Fruit fly (Drosophila melanogaster): Measurements from ENCODE around the gene bru3.

The bru3 gene

DNA sequence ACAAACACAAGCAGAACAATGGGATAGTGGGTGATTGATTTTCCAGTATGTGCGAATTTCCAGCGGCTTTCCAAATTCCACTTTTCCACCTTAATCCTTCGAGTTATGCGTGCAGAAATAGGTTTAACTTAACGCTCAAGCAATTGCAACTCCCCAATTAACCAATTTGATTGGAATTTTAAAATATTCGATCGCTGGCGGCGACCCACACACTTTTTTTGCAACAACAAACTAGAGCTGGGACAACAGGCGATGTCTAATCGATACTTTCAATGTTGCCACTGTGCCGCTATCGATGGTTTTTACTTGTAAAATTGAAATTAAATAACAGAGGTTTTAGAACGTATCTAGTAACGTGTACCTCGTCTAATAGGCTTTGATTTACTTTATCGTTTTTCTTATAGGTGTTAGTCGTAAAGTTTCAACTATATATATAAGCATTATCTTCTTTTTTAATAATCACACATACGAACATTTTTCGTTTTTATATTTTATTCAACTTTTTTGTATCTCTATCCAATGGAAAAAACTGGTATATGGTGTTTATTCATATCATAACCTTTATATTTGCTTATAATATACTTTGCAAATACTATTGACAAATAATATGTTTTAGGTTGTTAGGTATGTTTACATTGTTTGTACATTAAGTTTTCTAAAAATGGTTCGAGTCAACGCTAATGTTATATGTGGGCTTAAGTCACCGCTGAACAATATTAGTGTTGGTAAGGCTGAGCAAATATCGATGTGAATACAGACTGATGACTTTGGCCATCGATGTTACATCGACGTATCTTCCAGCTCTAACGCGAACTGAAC, 316.9 kb downstream of the bru3 start, which contains the start of the genes Abp1 and Tgi (continued):
- TF ChIP-seq BEAF-32 (GFP tag; optimal IDR thresholded peaks at IDR 0.05) (peak; percentile 91), Kr (GFP tag; optimal IDR thresholded peaks at IDR 0.05) (no peak), Doc2 (GFP tag; IDR thresholded peaks at IDR 0.05) (no peak), CG13424 (tag; optimal IDR thresholded peaks at IDR 0.05) (peak; percentile 0), NC2α (GFP tag; optimal IDR thresholded peaks at IDR 0.05) (no peak), Stat92E (GFP tag; optimal IDR thresholded peaks at IDR 0.05) (no peak), CG18011 (GFP tag; optimal IDR thresholded peaks at IDR 0.05) (no peak), CG17802 (tag; optimal IDR thresholded peaks at IDR 0.05) (no peak), Trl (optimal IDR thresholded peaks at IDR 0.05) (no peak), Trl (GFP tag; optimal IDR thresholded peaks at IDR 0.05) (no peak), CG1647 (GFP tag; optimal IDR thresholded peaks at IDR 0.05) (peak; percentile 43), en (GFP tag; optimal IDR thresholded peaks at IDR 0.05) (no peak), Side (GFP tag; optimal IDR thresholded peaks at IDR 0.05) (no peak), Dll (GFP tag; IDR thresholded peaks at IDR 0.05; ENCODE audit: partially characterized antibody) (peak; percentile 80), Xbp1 (GFP tag; optimal IDR thresholded peaks at IDR 0.05) (peak; percentile 10), z (GFP tag; IDR thresholded peaks at IDR 0.05) (0 out of 3 replicates have a peak, but pooled peaks have one; percentile 49), CG15514 (GFP tag; optimal IDR thresholded peaks at IDR 0.05) (peak; percentile 87), ERR (GFP tag; optimal IDR thresholded peaks at IDR 0.05) (peak; percentile 2), CG31388 (GFP tag; optimal IDR thresholded peaks at IDR 0.05) (no peak), croc (GFP tag; conservative IDR thresholded peaks at IDR 0.05) (no peak), CG32532 (GFP tag; IDR thresholded peaks at IDR 0.05) (peak; percentile 13; the same call in 1 of the 2 replicates), br (optimal IDR thresholded peaks at IDR 0.05) (no peak), ase (GFP tag; IDR thresholded peaks at IDR 0.05) (no peak), CG31365 (tag; optimal IDR thresholded peaks at IDR 0.05) (no peak), D19B (GFP tag; optimal IDR thresholded peaks at IDR 0.05) (no peak), hkb (optimal IDR thresholded peaks at IDR 0.05) (no peak), hkb (GFP tag; IDR thresholded peaks at IDR 0.05) (no peak), CG1792 (GFP tag; optimal IDR thresholded peaks at IDR 0.05) (no peak), CG9727 (GFP tag; optimal IDR thresholded peaks at IDR 0.05) (peak; percentile 6), ci (GFP tag; IDR thresholded peaks at IDR 0.05) (0 out of 3 replicates have a peak, but pooled peaks have one; percentile 42), onecut (GFP tag; IDR thresholded peaks at IDR 0.05) (peak; percentile 80), shn (GFP tag; optimal IDR thresholded peaks at IDR 0.05) (peak; percentile 20), CG11085 (GFP tag; IDR thresholded peaks at IDR 0.05) (no peak), zf30C (GFP tag; optimal IDR thresholded peaks at IDR 0.05) (no peak), ham (GFP tag; IDR thresholded peaks at IDR 0.05) (no peak), CG3726 (GFP tag; IDR thresholded peaks at IDR 0.05) (no peak), ro (GFP tag; IDR thresholded peaks at IDR 0.05) (no peak), CG12236 (GFP tag; optimal IDR thresholded peaks at IDR 0.05) (no peak), CG13894 (tag; optimal IDR thresholded peaks at IDR 0.05) (peak; percentile 32), unc-4 (GFP tag; IDR thresholded peaks at IDR 0.05; ENCODE audit: partially characterized antibody) (peak; percentile 73), lab (GFP tag; optimal IDR thresholded peaks at IDR 0.05) (no peak), sob (GFP tag; IDR thresholded peaks at IDR 0.05) (peak; percentile 68), HHEX (GFP tag; optimal IDR thresholded peaks at IDR 0.05) (no peak), crp (GFP tag; optimal IDR thresholded peaks at IDR 0.05) (no peak), CG6254 (GFP tag; optimal IDR thresholded peaks at IDR 0.05) (no peak), pum (GFP tag; optimal IDR thresholded peaks at IDR 0.05) (peak; percentile 3), CG2712 (tag; optimal IDR thresholded peaks at IDR 0.05) (peak; percentile 7), CG7372 (GFP tag; IDR thresholded peaks at IDR 0.05) (no peak), danr (GFP tag; IDR thresholded peaks at IDR 0.05) (no peak), CG3065 (GFP tag; optimal IDR thresholded peaks at IDR 0.05) (no peak)

Measured in whole organism, embryonic.